Fruit fly (Drosophila melanogaster) whole organism, pupa: ENCODE results near the gene EMC3.

Source experiments
- CG32121 ChIP-seq: fragments of 200-800 bp; sonication (Bioruptor generic); IDR thresholded peaks from 2 replicates; pipeline ENCODE4 v1.3.6; 2022; ENCODE audit warnings: missing biosample characterization, missing genetic modification characterization
- CG8301 ChIP-seq: fragments of 200-800 bp; sonication (Bioruptor generic); optimal IDR thresholded peaks from 2 replicates; lab custom pipeline; 2018; ENCODE audit warnings: missing biosample characterization, mild to moderate bottlenecking, missing genetic modification characterization
- Snoo ChIP-seq: fragments of 200-800 bp; sonication (Bioruptor generic); optimal IDR thresholded peaks from 3 replicates; lab custom pipeline; 2017; ENCODE audit warnings: missing biosample characterization, mild to moderate bottlenecking, missing genetic modification characterization, inconsistent platforms
- gl ChIP-seq: fragments of 200-800 bp; sonication (Bioruptor generic); optimal IDR thresholded peaks from 2 replicates; lab custom pipeline; 2018; ENCODE audit warnings: missing biosample characterization, mild to moderate bottlenecking, missing genetic modification characterization

Gene EMC3

dm6 chr2L:10681602-10682001 lies 50.6 kb downstream of the EMC3 start, which contains the start of gene CG17107:
Gene CG17107, plus strand, starts transcription at chr2L:10681902.
- no peak for TF ChIP-seq CG32121 (GFP tag; lab: Robert Waterston, UW)
- TF ChIP-seq CG8301 = no peak
- no peak for TF ChIP-seq gl (tag; lab: Kevin White, UChicago)
- no peak for TF ChIP-seq Snoo (tag; lab: Kevin White, UChicago)
